Worm (Caenorhabditis elegans): ENCODE results near the gene F54F2.14.

DNA sequence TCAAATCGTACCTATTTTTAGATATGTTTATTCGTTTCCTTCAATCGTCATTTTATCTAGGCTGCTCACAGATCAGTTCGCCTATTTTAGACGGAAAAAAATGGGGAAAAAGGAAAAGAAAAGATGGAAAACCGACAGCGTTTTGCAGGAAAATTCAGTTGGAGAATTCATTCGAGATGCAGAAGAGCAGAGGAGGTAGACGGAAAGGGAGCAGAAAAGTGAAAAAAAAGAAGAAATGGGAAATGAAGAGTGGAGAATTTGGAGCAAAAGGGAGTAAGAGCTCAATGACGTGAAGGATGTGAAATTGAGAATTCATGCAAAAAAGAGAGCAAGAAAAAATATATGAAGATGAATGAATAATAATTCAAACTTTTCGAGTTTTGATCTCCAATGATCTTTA lies 6.8 kb upstream of the F54F2.14 start:
- no peak for TF ChIP-seq him-1 (tag; optimal IDR thresholded peaks at IDR 0.05)
- TF ChIP-seq W03F9.2 (tag; optimal IDR thresholded peaks at IDR 0.05) = no peak
- no peak for TF ChIP-seq dao-5 (tag; optimal IDR thresholded peaks at IDR 0.05)
